Fruit fly (Drosophila melanogaster) whole organism, wandering third instar larva: Measurements from ENCODE around the gene CG7126.

Experiments
- CG32264 ChIP-seq: fragments of 200-800 bp; sonication (Bioruptor generic); optimal IDR thresholded peaks from 2 replicates; lab custom pipeline; 2016; ENCODE audit warnings: missing biosample characterization, missing genetic modification characterization
- CG9705 ChIP-seq: fragments of 200-800 bp; sonication (Bioruptor generic); optimal IDR thresholded peaks from 2 replicates; lab custom pipeline; 2018; ENCODE audit warnings: missing biosample characterization, mild to moderate bottlenecking, missing genetic modification characterization
- CrebA ChIP-seq: fragments of 200-800 bp; sonication (Bioruptor generic); optimal IDR thresholded peaks from 2 replicates; lab custom pipeline; 2016; ENCODE audit warnings: missing biosample characterization, mild to moderate bottlenecking, missing genetic modification characterization, borderline replicate concordance
- Dfd ChIP-seq: fragments of >200 bp; optimal IDR thresholded peaks from 2 replicates; lab custom pipeline; 2017; ENCODE audit warnings: missing biosample characterization, missing genetic modification characterization
- Dif ChIP-seq: fragments of 200-275, 200-300 bp; sonication (Bioruptor generic); optimal IDR thresholded peaks from 2 replicates; lab custom pipeline; 2018; ENCODE audit warnings: missing biosample characterization, missing genetic modification characterization; ENCODE audit not compliant: partially characterized antibody
- HLH106 ChIP-seq: fragments of 200-800 bp; optimal IDR thresholded peaks from 3 replicates; lab custom pipeline; 2019; ENCODE audit warnings: missing biosample characterization, mild to moderate bottlenecking, missing genetic modification characterization, moderate library complexity
- Hr83 ChIP-seq: fragments of 200-300 bp; sonication (Bioruptor generic); optimal IDR thresholded peaks from 2 replicates; lab custom pipeline; 2016; ENCODE audit warnings: missing biosample characterization, mild to moderate bottlenecking, missing genetic modification characterization, moderate library complexity; ENCODE audit not compliant: poor library complexity, severe bottlenecking
- Jra ChIP-seq: sonication (Bioruptor generic); optimal IDR thresholded peaks from 2 replicates; lab custom pipeline; 2016; ENCODE audit warnings: missing biosample characterization, missing genetic modification characterization
- Mio ChIP-seq: sonication (Bioruptor generic); optimal IDR thresholded peaks from 2 replicates; lab custom pipeline; 2016; ENCODE audit warnings: missing biosample characterization, missing genetic modification characterization
- Myc ChIP-seq: fragments of >200 bp; optimal IDR thresholded peaks from 2 replicates; lab custom pipeline; 2017
- N ChIP-seq: fragments of >200 bp; optimal IDR thresholded peaks from 2 replicates; lab custom pipeline; 2018; ENCODE audit warnings: missing biosample characterization, missing external identifiers, missing genetic modification characterization
- OdsH ChIP-seq: fragments of 200-800 bp; sonication (Bioruptor generic); optimal IDR thresholded peaks from 2 replicates; lab custom pipeline; 2016; ENCODE audit warnings: missing biosample characterization, mild to moderate bottlenecking, missing genetic modification characterization
- Rel ChIP-seq, 2 experiments: fragments of 200-800 bp; sonication (Bioruptor generic) in 1 of 2; optimal IDR thresholded peaks; 2 replicates in 1 of 2; 3 replicates in 1 of 2; lab custom pipeline; 2016 to 2019; ENCODE audit warnings: mild to moderate bottlenecking in 2 of 2, missing biosample characterization in 2 of 2, missing genetic modification characterization in 2 of 2, moderate library complexity in 1 of 2
- Vsx2 ChIP-seq: fragments of 200-300, 225-300 bp; sonication (Bioruptor generic); optimal IDR thresholded peaks from 2 replicates; lab custom pipeline; 2018; ENCODE audit warnings: missing biosample characterization, missing genetic modification characterization; ENCODE audit not compliant: partially characterized antibody
- br ChIP-seq: fragments of 200-800 bp; sonication (Bioruptor generic); optimal IDR thresholded peaks from 2 replicates; lab custom pipeline; 2016; ENCODE audit warnings: missing biosample characterization, missing genetic modification characterization
- brk ChIP-seq: fragments of 200-800 bp; sonication (Bioruptor generic); optimal IDR thresholded peaks from 2 replicates; lab custom pipeline; 2016; ENCODE audit warnings: missing biosample characterization, mild to moderate bottlenecking, missing genetic modification characterization
- dl ChIP-seq, 2 experiments: fragments of 175-275, 200-275 bp in 1 of 2; fragments of 200-275 bp in 1 of 2; sonication (Bioruptor generic); optimal IDR thresholded peaks; lab custom pipeline; 2018; ENCODE audit warnings: mild to moderate bottlenecking in 2 of 2, missing biosample characterization in 2 of 2, missing genetic modification characterization in 2 of 2, moderate library complexity in 2 of 2; ENCODE audit not compliant: partially characterized antibody in 2 of 2, insufficient read depth in 1 of 2
- dmrt93B ChIP-seq: fragments of 200-800 bp; sonication (Bioruptor generic); optimal IDR thresholded peaks from 2 replicates; lab custom pipeline; 2018; ENCODE audit warnings: missing biosample characterization, mild to moderate bottlenecking, missing genetic modification characterization
- dsf ChIP-seq: sonication (Bioruptor generic); optimal IDR thresholded peaks from 2 replicates; lab custom pipeline; 2016; ENCODE audit warnings: missing biosample characterization, missing genetic modification characterization, borderline replicate concordance
- ey ChIP-seq: fragments of 200-800 bp; sonication (Bioruptor generic); optimal IDR thresholded peaks from 2 replicates; lab custom pipeline; 2016; ENCODE audit warnings: missing biosample characterization, missing genetic modification characterization
- foxo ChIP-seq, 2 experiments: fragments of 200-800 bp; sonication (Bioruptor generic); optimal IDR thresholded peaks; 2 replicates in 1 of 2; 3 replicates in 1 of 2; lab custom pipeline; 2016 to 2017; ENCODE audit warnings: missing biosample characterization in 2 of 2, missing genetic modification characterization in 2 of 2
- fru ChIP-seq: fragments of 200-800 bp; sonication (Bioruptor generic); optimal IDR thresholded peaks from 3 replicates; lab custom pipeline; 2016; ENCODE audit warnings: missing biosample characterization, mild to moderate bottlenecking, missing genetic modification characterization
- jim ChIP-seq: fragments of 175-275, 200-325 bp; sonication (Bioruptor generic); optimal IDR thresholded peaks from 2 replicates; lab custom pipeline; 2016; ENCODE audit warnings: missing biosample characterization, mild to moderate bottlenecking, missing genetic modification characterization
- lola ChIP-seq: fragments of >200 bp; optimal IDR thresholded peaks from 2 replicates; lab custom pipeline; 2017; ENCODE audit warnings: missing biosample characterization, missing genetic modification characterization
- psq ChIP-seq: fragments of 200-800 bp; sonication (Bioruptor generic); optimal IDR thresholded peaks from 3 replicates; lab custom pipeline; 2017; ENCODE audit warnings: missing biosample characterization, mild to moderate bottlenecking, missing genetic modification characterization, moderate library complexity
- sage ChIP-seq: fragments of 200-800 bp; sonication (Bioruptor generic); optimal IDR thresholded peaks from 2 replicates; lab custom pipeline; 2016; ENCODE audit warnings: missing biosample characterization, mild to moderate bottlenecking, missing genetic modification characterization
- sv ChIP-seq: fragments of 200-800 bp; sonication (Bioruptor generic); optimal IDR thresholded peaks from 3 replicates; lab custom pipeline; 2016; ENCODE audit warnings: missing biosample characterization, missing genetic modification characterization
- tai ChIP-seq: sonication (Bioruptor generic); optimal IDR thresholded peaks from 2 replicates; lab custom pipeline; 2016; ENCODE audit warnings: missing biosample characterization, missing genetic modification characterization
- woc ChIP-seq: sonication (Bioruptor generic); optimal IDR thresholded peaks from 2 replicates; lab custom pipeline; 2016; ENCODE audit warnings: missing biosample characterization, mild to moderate bottlenecking, missing genetic modification characterization

CG7126 gene

dm6 chr3R:18302749-18303148 lies at the start of gene CG7126:
Gene CG7126 (minus strand): TSS chr3R:18302849.
- no peak for TF ChIP-seq HLH106
- no peak for TF ChIP-seq dsf (GFP tag; lab: Kevin White, UChicago)
- no peak for TF ChIP-seq Dfd (GFP tag; lab: Kevin White, UChicago)
- TF ChIP-seq sage (GFP tag; lab: Kevin White, UChicago), result no peak
- TF ChIP-seq brk (GFP tag; lab: Kevin White, UChicago), result no peak
- no peak for TF ChIP-seq CG9705 (GFP tag; lab: Kevin White, UChicago)
- TF ChIP-seq br (GFP tag; lab: Kevin White, UChicago), result no peak
- TF ChIP-seq Myc, result no peak
- no peak for TF ChIP-seq woc (GFP tag; lab: Kevin White, UChicago)
- no peak for TF ChIP-seq Jra (GFP tag; lab: Kevin White, UChicago)
- no peak for TF ChIP-seq OdsH (GFP tag; lab: Kevin White, UChicago)
- TF ChIP-seq Vsx2, result no peak
- TF ChIP-seq tai (GFP tag; lab: Kevin White, UChicago), result no peak
- TF ChIP-seq Hr83 (GFP tag; lab: Kevin White, UChicago), result no peak
- no peak for TF ChIP-seq dmrt93B (GFP tag; lab: Kevin White, UChicago)
- TF ChIP-seq jim, result no peak
- no peak for TF ChIP-seq CrebA (GFP tag; lab: Kevin White, UChicago)
- no peak for TF ChIP-seq Mio
- TF ChIP-seq, all 38 proteins: peak for 0

- TF ChIP-seq Hr83 (GFP tag; lab: Kevin White, UChicago), result no peak
Measured at dm6 chr3R:18338493-18338892, 35.8 kb upstream of the CG7126 start.

dm6 chr3R:18328842-18329241 lies 26.2 kb upstream of the CG7126 start, which contains the start of gene naz:
Gene naz (minus strand): TSS chr3R:18328942.
- TF ChIP-seq Rel (GFP tag; optimal IDR thresholded peaks at IDR 0.05; lab: Kevin White, UChicago) (no peak), Rel (tag; optimal IDR thresholded peaks at IDR 0.05; lab: Kevin White, UChicago) (no peak), Dif (no peak), sage (GFP tag; lab: Kevin White, UChicago) (no peak), dl (GFP tag; optimal IDR thresholded peaks at IDR 0.05; lab: Kevin White, UChicago; ENCODE audit: insufficient read depth in 1 of 2, partially characterized antibody in 2 of 2) (no peak), sv (GFP tag; lab: Kevin White, UChicago) (no peak), lola (GFP tag; lab: Kevin White, UChicago) (no peak), HLH106 (no peak), Hr83 (GFP tag; lab: Kevin White, UChicago) (no peak), ey (GFP tag; lab: Kevin White, UChicago) (no peak), woc (GFP tag; lab: Kevin White, UChicago) (no peak), tai (GFP tag; lab: Kevin White, UChicago) (no peak), br (GFP tag; lab: Kevin White, UChicago) (no peak), Vsx2 (no peak), CG32264 (GFP tag; lab: Kevin White, UChicago) (no peak), foxo (GFP tag; optimal IDR thresholded peaks at IDR 0.05; lab: Kevin White, UChicago) (no peak), N (GFP tag; lab: Kevin White, UChicago) (no peak), dmrt93B (GFP tag; lab: Kevin White, UChicago) (no peak)

- TF ChIP-seq fru (GFP tag; lab: Kevin White, UChicago) (no peak), dl (GFP tag; optimal IDR thresholded peaks at IDR 0.05; lab: Kevin White, UChicago; ENCODE audit: insufficient read depth in 1 of 2, partially characterized antibody in 2 of 2) (no peak), Vsx2 (no peak), Myc (no peak), CrebA (GFP tag; lab: Kevin White, UChicago) (no peak), psq (GFP tag; lab: Kevin White, UChicago) (no peak), Mio (no peak)
Measured at dm6 chr3R:18314824-18315690, 12.4 kb upstream of the CG7126 start.
